Worm (Caenorhabditis elegans) whole organism, mixed stage, embryonic: ENCODE results near the gene C05C10.5.

ENCODE experiments used
- M03D4.4 ChIP-seq: sonication (generic microtip); optimal IDR thresholded peaks from 2 replicates; lab custom pipeline; 2017; ENCODE audit warnings: mild to moderate bottlenecking, missing genetic modification characterization, missing compliant biosample characterization
- bed-3 ChIP-seq: fragments of 200-800 bp; sonication (Bioruptor generic); optimal IDR thresholded peaks from 3 replicates; lab custom pipeline; 2018; ENCODE audit warnings: mild to moderate bottlenecking, missing genetic modification characterization, moderate library complexity, missing compliant biosample characterization
- blmp-1 ChIP-seq: fragments of 150-350 bp; optimal IDR thresholded peaks from 2 replicates; lab custom pipeline; 2014; ENCODE audit warnings: missing biosample characterization, missing genetic modification characterization
- ceh-39 ChIP-seq: fragments of 150-350 bp; optimal IDR thresholded peaks from 2 replicates; lab custom pipeline; 2014; ENCODE audit warnings: missing biosample characterization, missing genetic modification characterization
- ceh-43 ChIP-seq: fragments of 200-800 bp; sonication (Bioruptor generic); optimal IDR thresholded peaks from 2 replicates; lab custom pipeline; 2018; ENCODE audit warnings: mild to moderate bottlenecking, missing genetic modification characterization, moderate library complexity, missing compliant biosample characterization
- ceh-83 ChIP-seq: fragments of 200-800 bp; sonication (Bioruptor generic); optimal IDR thresholded peaks from 2 replicates; lab custom pipeline; 2018; ENCODE audit warnings: mild to moderate bottlenecking, missing genetic modification characterization, missing compliant biosample characterization
- ces-1 ChIP-seq: fragments of 150-350 bp; optimal IDR thresholded peaks from 2 replicates; lab custom pipeline; 2014; ENCODE audit warnings: missing biosample characterization, missing genetic modification reagents, missing genetic modification characterization
- cnd-1 ChIP-seq: fragments of 200-800 bp; sonication (Bioruptor generic); optimal IDR thresholded peaks from 2 replicates; lab custom pipeline; 2018; ENCODE audit warnings: mild to moderate bottlenecking, missing genetic modification characterization, missing compliant biosample characterization
- drap-1 ChIP-seq: fragments of 200-800 bp; sonication (Bioruptor generic); optimal IDR thresholded peaks from 3 replicates; lab custom pipeline; 2018; ENCODE audit warnings: mild to moderate bottlenecking, missing genetic modification characterization, missing compliant biosample characterization
- elt-1 ChIP-seq: sonication (generic microtip); optimal IDR thresholded peaks from 2 replicates; lab custom pipeline; 2017; ENCODE audit warnings: missing genetic modification characterization, mild to moderate bottlenecking, missing compliant biosample characterization, antibody characterized with exemption, moderate library complexity, borderline replicate concordance; ENCODE audit not compliant: insufficient read depth
- elt-3 ChIP-seq: fragments of 150-350 bp; optimal IDR thresholded peaks from 2 replicates; lab custom pipeline; 2014; ENCODE audit warnings: missing biosample characterization, missing genetic modification characterization
- ham-2 ChIP-seq: fragments of 200-800 bp; sonication (Bioruptor generic); optimal IDR thresholded peaks from 2 replicates; lab custom pipeline; 2018; ENCODE audit warnings: mild to moderate bottlenecking, missing genetic modification characterization, missing compliant biosample characterization
- lin-13 ChIP-seq: fragments of 150-350 bp; optimal IDR thresholded peaks from 2 replicates; lab custom pipeline; 2014; ENCODE audit warnings: missing biosample characterization, missing genetic modification characterization
- lin-32 ChIP-seq: fragments of 200-800 bp; sonication (Bioruptor generic); optimal IDR thresholded peaks from 2 replicates; lab custom pipeline; 2018; ENCODE audit warnings: mild to moderate bottlenecking, missing genetic modification characterization, missing compliant biosample characterization
- lsy-2 ChIP-seq: fragments of 150-350 bp; optimal IDR thresholded peaks from 2 replicates; lab custom pipeline; 2014; ENCODE audit warnings: missing biosample characterization, missing genetic modification characterization
- mab-5 ChIP-seq: fragments of 150-350 bp; optimal IDR thresholded peaks from 2 replicates; lab custom pipeline; 2014; ENCODE audit warnings: missing biosample characterization, missing genetic modification characterization
- mep-1 ChIP-seq: fragments of 150-350 bp; optimal IDR thresholded peaks from 2 replicates; lab custom pipeline; 2017; ENCODE audit warnings: missing biosample characterization, missing genetic modification reagents, missing genetic modification characterization, inconsistent platforms
- mls-2 ChIP-seq: sonication (generic microtip); optimal IDR thresholded peaks from 2 replicates; lab custom pipeline; 2016; ENCODE audit warnings: mild to moderate bottlenecking, missing genetic modification characterization, moderate library complexity, missing compliant biosample characterization
- nhr-12 ChIP-seq: fragments of 150-350 bp; optimal IDR thresholded peaks from 2 replicates; lab custom pipeline; 2014; ENCODE audit warnings: missing biosample characterization, missing genetic modification characterization
- nhr-2 ChIP-seq: fragments of 150-350 bp; optimal IDR thresholded peaks from 2 replicates; lab custom pipeline; 2014; ENCODE audit warnings: missing biosample characterization, missing genetic modification characterization
- nhr-237 ChIP-seq: fragments of 150-350 bp; optimal IDR thresholded peaks from 2 replicates; lab custom pipeline; 2014; ENCODE audit warnings: missing biosample characterization, missing genetic modification characterization
- nhr-28 ChIP-seq: fragments of 150-350 bp; optimal IDR thresholded peaks from 2 replicates; lab custom pipeline; 2014; ENCODE audit warnings: missing biosample characterization, missing genetic modification characterization
- nhr-76 ChIP-seq: sonication (generic microtip); optimal IDR thresholded peaks from 2 replicates; lab custom pipeline; 2017; ENCODE audit warnings: missing biosample characterization, missing genetic modification characterization
- pha-4 ChIP-seq: fragments of 150-350 bp; optimal IDR thresholded peaks from 2 replicates; lab custom pipeline; 2018; ENCODE audit warnings: missing biosample characterization, missing genetic modification reagents, missing genetic modification characterization
- snpc-4 ChIP-seq: fragments of 150-350 bp; optimal IDR thresholded peaks from 2 replicates; lab custom pipeline; 2014; ENCODE audit warnings: missing biosample characterization, missing genetic modification characterization
- sptf-1 ChIP-seq: sonication (generic microtip); optimal IDR thresholded peaks from 2 replicates; lab custom pipeline; 2017; ENCODE audit warnings: mild to moderate bottlenecking, missing genetic modification characterization, moderate library complexity, missing compliant biosample characterization
- tbx-8 ChIP-seq: fragments of 200-800 bp; sonication (Bioruptor generic); optimal IDR thresholded peaks from 2 replicates; lab custom pipeline; 2018; ENCODE audit warnings: mild to moderate bottlenecking, missing genetic modification characterization, moderate library complexity, missing compliant biosample characterization
- unc-120 ChIP-seq: sonication (generic microtip); optimal IDR thresholded peaks from 2 replicates; lab custom pipeline; 2017; ENCODE audit warnings: missing genetic modification characterization, missing compliant biosample characterization; ENCODE audit not compliant: poor library complexity, severe bottlenecking
- unc-39 ChIP-seq: fragments of 150-350 bp; optimal IDR thresholded peaks from 2 replicates; lab custom pipeline; 2014; ENCODE audit warnings: missing biosample characterization, missing genetic modification characterization
- unc-62 ChIP-seq: fragments of 150-350 bp; optimal IDR thresholded peaks from 2 replicates; lab custom pipeline; 2014; ENCODE audit warnings: missing biosample characterization, missing genetic modification reagents, missing genetic modification characterization

Gene C05C10.5

DNA sequence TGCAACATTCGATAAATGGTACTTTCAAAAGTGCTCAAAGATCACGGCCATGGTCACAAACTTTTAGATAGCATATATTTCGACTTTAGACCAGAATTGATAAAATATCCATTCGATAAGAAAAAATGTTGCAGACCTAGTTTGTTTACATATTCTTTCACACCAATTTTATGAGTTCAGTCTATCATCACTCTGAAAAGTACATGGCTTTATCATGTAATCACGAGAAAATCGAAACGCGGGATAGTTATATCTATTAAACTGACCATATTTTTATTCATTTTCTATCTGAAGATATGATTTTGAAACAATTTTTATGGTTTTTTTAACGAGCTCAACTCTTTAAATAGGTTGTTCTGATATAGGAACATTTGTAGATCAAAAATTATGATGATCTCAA lies 7.4 kb upstream of the C05C10.5 start, which contains the start of gene pho-11:
Gene pho-11 (plus strand): TSS at position 374 of the 400 bp plus-strand sequence.
- TF ChIP-seq lin-32 (GFP tag; lab: Kevin White, UChicago) (no peak), ceh-83 (no peak)

- TF ChIP-seq blmp-1 (tag; lab: Kevin White, UChicago) = no peak
- no peak for TF ChIP-seq sptf-1 (tag; lab: Kevin White, UChicago)
- no peak for TF ChIP-seq nhr-2
- TF ChIP-seq bed-3 (GFP tag; lab: Kevin White, UChicago) = no peak
Observed at ce11 chrII:9933947-9934383, 4.9 kb upstream of the C05C10.5 start.

DNA sequence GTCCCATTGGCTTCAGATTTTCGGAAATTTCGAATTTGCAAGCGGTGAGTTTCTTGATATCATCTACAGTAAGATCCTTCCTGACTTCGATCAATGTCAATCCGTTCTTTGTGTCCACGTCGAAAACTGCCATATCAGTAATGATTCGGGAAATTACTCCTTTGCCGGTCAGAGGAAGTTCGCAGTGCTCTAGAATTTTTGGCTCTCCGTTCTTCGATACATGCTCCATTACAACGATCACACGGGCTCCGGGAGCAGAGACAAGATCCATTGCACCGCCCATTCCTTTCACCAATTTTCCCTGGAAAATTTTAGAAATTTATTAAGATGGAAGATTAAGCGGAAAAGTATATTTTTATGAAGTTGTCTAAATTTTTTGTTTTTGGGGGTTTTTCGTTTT lies 4.3 kb upstream of the C05C10.5 start:
- no peak for TF ChIP-seq nhr-12 (tag; lab: Kevin White, UChicago)
- no peak for TF ChIP-seq pha-4
- no peak for TF ChIP-seq unc-120
- TF ChIP-seq mab-5 (tag; lab: Kevin White, UChicago) = no peak
- TF ChIP-seq tbx-8 (GFP tag; lab: Kevin White, UChicago) = no peak
- TF ChIP-seq unc-39 (tag; lab: Kevin White, UChicago) = no peak
- no peak for TF ChIP-seq lsy-2 (tag; lab: Kevin White, UChicago)
- no peak for TF ChIP-seq lin-32 (GFP tag; lab: Kevin White, UChicago)
- no peak for TF ChIP-seq ces-1 (GFP tag; lab: Kevin White, UChicago)
- no peak for TF ChIP-seq ham-2 (GFP tag; lab: Kevin White, UChicago)
- no peak for TF ChIP-seq mep-1
- no peak for TF ChIP-seq lin-13 (tag; lab: Kevin White, UChicago)
- TF ChIP-seq nhr-28 (tag; lab: Kevin White, UChicago) = no peak
- TF ChIP-seq ceh-43 (GFP tag; lab: Kevin White, UChicago) = no peak
- TF ChIP-seq sptf-1 (tag; lab: Kevin White, UChicago) = no peak

ce11 chrII:9935044-9935599 lies 3.7 kb upstream of the C05C10.5 start:
- TF ChIP-seq elt-3 (tag; lab: Kevin White, UChicago) = no peak
- TF ChIP-seq M03D4.4 = no peak
- TF ChIP-seq elt-1 = no peak
- no peak for TF ChIP-seq ceh-39 (tag; lab: Kevin White, UChicago)
- TF ChIP-seq nhr-237 (tag; lab: Kevin White, UChicago) = no peak
- TF ChIP-seq sptf-1 (tag; lab: Kevin White, UChicago) = no peak
- TF ChIP-seq ceh-43 (GFP tag; lab: Kevin White, UChicago) = no peak
- TF ChIP-seq nhr-76 (tag; lab: Kevin White, UChicago) = no peak
- TF ChIP-seq nhr-12 (tag; lab: Kevin White, UChicago) = no peak

- TF ChIP-seq pha-4 (no peak), blmp-1 (tag; lab: Kevin White, UChicago) (no peak), cnd-1 (tag; lab: Kevin White, UChicago) (no peak), lin-13 (tag; lab: Kevin White, UChicago) (no peak), unc-120 (no peak), mls-2 (tag; lab: Kevin White, UChicago) (no peak), snpc-4 (tag; lab: Kevin White, UChicago) (no peak), unc-39 (tag; lab: Kevin White, UChicago) (no peak), bed-3 (GFP tag; lab: Kevin White, UChicago) (no peak), nhr-2 (no peak), nhr-237 (tag; lab: Kevin White, UChicago) (no peak), ceh-43 (GFP tag; lab: Kevin White, UChicago) (no peak), unc-62 (GFP tag; lab: Kevin White, UChicago) (no peak), elt-1 (no peak), drap-1 (GFP tag; lab: Kevin White, UChicago) (no peak)
Observed at ce11 chrII:9935664-9936063, 3.2 kb upstream of the C05C10.5 start.

DNA sequence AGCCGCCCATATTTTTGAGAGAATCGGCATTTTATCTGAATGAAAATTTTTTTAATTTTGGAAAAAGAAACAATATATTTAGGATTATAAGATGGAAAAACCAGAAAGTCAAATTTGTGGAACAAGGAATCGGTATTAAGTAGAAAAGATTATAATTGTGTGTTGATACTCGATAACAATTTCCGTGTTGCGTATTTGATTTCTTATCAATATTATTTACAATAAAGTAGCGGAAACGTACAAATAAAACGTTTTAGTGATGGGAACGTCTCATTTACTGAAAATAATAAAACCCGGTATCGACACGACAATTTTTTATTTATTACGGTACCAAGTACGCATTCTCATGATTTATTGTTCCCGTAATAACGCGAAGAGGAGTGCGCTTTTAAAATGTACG lies 2.0 kb upstream of the C05C10.5 start, which contains the start of gene C05C10.3:
Gene C05C10.3 (minus strand): TSS at position 35 of the 400 bp plus-strand sequence.
- no peak for TF ChIP-seq bed-3 (GFP tag; lab: Kevin White, UChicago)
- no peak for TF ChIP-seq unc-39 (tag; lab: Kevin White, UChicago)
- TF ChIP-seq sptf-1 (tag; lab: Kevin White, UChicago) = no peak
- TF ChIP-seq ceh-43 (GFP tag; lab: Kevin White, UChicago) = no peak
- TF ChIP-seq pha-4 = no peak
- no peak for TF ChIP-seq lin-13 (tag; lab: Kevin White, UChicago)
- TF ChIP-seq, all 35 proteins: peak for 0
